Worm (Caenorhabditis elegans) whole organism, L4 larva: ENCODE measurements around the gene dmsr-7.

Experiments used
- F26F4.8 ChIP-seq: fragments of 200-800 bp; sonication (Bioruptor generic); conservative IDR thresholded peaks from 2 replicates; pipeline ENCODE4 v1.3.6; 2022; ENCODE audit warnings: missing genetic modification characterization, missing compliant biosample characterization
- ZK337.2 ChIP-seq: fragments of 200-800 bp; sonication (Bioruptor generic); IDR thresholded peaks from 2 replicates; pipeline ENCODE4 v1.3.6; 2022; ENCODE audit warnings: missing genetic modification reagents, missing genetic modification characterization, missing compliant biosample characterization
- aha-1 ChIP-seq: fragments of 150-350 bp; peaks from one replicate; lab custom pipeline; 2014; ENCODE audit warnings: missing biosample characterization, missing genetic modification characterization
- aly-2 ChIP-seq: sonication (generic microtip); optimal IDR thresholded peaks from 2 replicates; lab custom pipeline; 2018; ENCODE audit warnings: missing biosample characterization, missing genetic modification characterization
- ceh-62 ChIP-seq: sonication (generic microtip); optimal IDR thresholded peaks from 2 replicates; lab custom pipeline; 2017; ENCODE audit warnings: missing biosample characterization, missing genetic modification characterization
- cey-2 ChIP-seq: sonication (generic microtip); optimal IDR thresholded peaks from 3 replicates; lab custom pipeline; 2017; ENCODE audit warnings: missing genetic modification characterization, mild to moderate bottlenecking, missing compliant biosample characterization, antibody characterized with exemption, borderline replicate concordance; ENCODE audit not compliant: insufficient read depth
- daf-16 ChIP-seq, 3 experiments: sonication (generic microtip); optimal IDR thresholded peaks; 2 replicates each; lab custom pipeline; 2016 to 2017; ENCODE audit warnings: missing genetic modification characterization in 3 of 3, missing genetic modification reagents in 3 of 3, mild to moderate bottlenecking in 2 of 3, missing compliant biosample characterization in 2 of 3, missing biosample characterization in 1 of 3, moderate library complexity in 1 of 3
- dmd-6 ChIP-seq: fragments of 200-800 bp; sonication (Bioruptor generic); IDR thresholded peaks from 2 replicates; pipeline ENCODE4 v1.3.6; 2022; ENCODE audit warnings: missing genetic modification reagents, missing genetic modification characterization, missing compliant biosample characterization
- dmd-9 ChIP-seq: fragments of 200-800 bp; sonication (Bioruptor generic); IDR thresholded peaks from 2 replicates; pipeline ENCODE4 v1.3.6; 2022; ENCODE audit warnings: missing genetic modification reagents, missing genetic modification characterization, missing compliant biosample characterization
- dve-1 ChIP-seq: sonication (generic microtip); optimal IDR thresholded peaks from 2 replicates; lab custom pipeline; 2017; ENCODE audit warnings: antibody characterized with exemption, mild to moderate bottlenecking, missing genetic modification characterization, missing compliant biosample characterization; ENCODE audit not compliant: insufficient read depth
- egl-27 ChIP-seq: sonication (generic microtip); optimal IDR thresholded peaks from 3 replicates; lab custom pipeline; 2017; ENCODE audit warnings: missing biosample characterization, missing genetic modification reagents, missing genetic modification characterization
- hlh-11 ChIP-seq: fragments of 200-800 bp; sonication (Bioruptor generic); optimal IDR thresholded peaks from 2 replicates; lab custom pipeline; 2018; ENCODE audit warnings: mild to moderate bottlenecking, missing genetic modification characterization, missing compliant biosample characterization
- hlh-30 ChIP-seq: sonication (generic microtip); optimal IDR thresholded peaks from 2 replicates; lab custom pipeline; 2017; ENCODE audit warnings: antibody characterized with exemption, mild to moderate bottlenecking, missing genetic modification characterization, missing compliant biosample characterization; ENCODE audit not compliant: insufficient read depth
- lin-15B ChIP-seq: fragments of 150-350 bp; sonication (generic microtip); optimal IDR thresholded peaks from 3 replicates; lab custom pipeline; 2014; ENCODE audit warnings: missing biosample characterization, missing genetic modification characterization
- lin-39 ChIP-seq: fragments of 150-350 bp; optimal IDR thresholded peaks from 2 replicates; lab custom pipeline; 2014; ENCODE audit warnings: missing biosample characterization, missing genetic modification reagents, missing genetic modification characterization
- lsy-2 ChIP-seq, 2 experiments: fragments of 150-350 bp in 1 of 2; sonication (generic microtip) in 1 of 2; optimal IDR thresholded peaks; 2 replicates each; lab custom pipeline; 2014 to 2017; ENCODE audit warnings: missing biosample characterization in 2 of 2, missing genetic modification characterization in 2 of 2
- madf-5 ChIP-seq, 2 experiments: fragments of 200-800 bp; sonication (Bioruptor generic); IDR thresholded peaks; 2 replicates each; pipeline ENCODE4 v1.3.6; 2022; ENCODE audit warnings: missing compliant biosample characterization in 2 of 2, missing genetic modification characterization in 2 of 2
- madf-9 ChIP-seq: fragments of 200-800 bp; sonication (Bioruptor generic); conservative IDR thresholded peaks from 2 replicates; pipeline ENCODE4 v1.3.6; 2022; ENCODE audit warnings: missing genetic modification reagents, missing genetic modification characterization, missing compliant biosample characterization
- mdl-1 ChIP-seq, 2 experiments: fragments of 150-350 bp in 1 of 2; sonication (generic microtip) in 1 of 2; optimal IDR thresholded peaks; 2 replicates each; lab custom pipeline; 2014 to 2017; ENCODE audit warnings: missing biosample characterization in 2 of 2, missing genetic modification characterization in 2 of 2
- mxl-3 ChIP-seq: fragments of 200-800 bp; sonication (Bioruptor generic); optimal IDR thresholded peaks from 2 replicates; lab custom pipeline; 2018; ENCODE audit warnings: mild to moderate bottlenecking, missing genetic modification characterization, missing compliant biosample characterization
- nhr-237 ChIP-seq: sonication (generic microtip); optimal IDR thresholded peaks from 2 replicates; lab custom pipeline; 2017; ENCODE audit warnings: missing biosample characterization, missing genetic modification characterization
- nhr-28 ChIP-seq: fragments of 150-350 bp; optimal IDR thresholded peaks from 2 replicates; lab custom pipeline; 2014; ENCODE audit warnings: missing biosample characterization, missing genetic modification characterization
- nhr-48 ChIP-seq: sonication (generic microtip); optimal IDR thresholded peaks from 2 replicates; lab custom pipeline; 2016; ENCODE audit warnings: mild to moderate bottlenecking, missing genetic modification characterization, missing compliant biosample characterization
- nhr-76 ChIP-seq: fragments of 150-350 bp; optimal IDR thresholded peaks from 2 replicates; lab custom pipeline; 2014; ENCODE audit warnings: missing biosample characterization, missing genetic modification characterization
- nhr-77 ChIP-seq: fragments of 150-350 bp; optimal IDR thresholded peaks from 2 replicates; lab custom pipeline; 2014; ENCODE audit warnings: missing biosample characterization, missing genetic modification characterization
- php-3 ChIP-seq: fragments of 200-800 bp; sonication (Bioruptor generic); IDR thresholded peaks from 2 replicates; pipeline ENCODE4 v1.3.6; 2022; ENCODE audit warnings: missing genetic modification reagents, missing genetic modification characterization, missing compliant biosample characterization
- pqm-1 ChIP-seq: sonication (generic microtip); optimal IDR thresholded peaks from 2 replicates; lab custom pipeline; 2017; ENCODE audit warnings: missing biosample characterization, missing genetic modification characterization
- skn-1 ChIP-seq: fragments of 150-350 bp; optimal IDR thresholded peaks from 2 replicates; lab custom pipeline; 2014; ENCODE audit warnings: missing biosample characterization, missing genetic modification characterization
- unc-62 ChIP-seq, 3 experiments: fragments of 150-350 bp in 1 of 3; sonication (generic microtip); optimal IDR thresholded peaks in 2 of 3; peaks in 1 of 3; 1 replicate in 1 of 3; 2 replicates in 2 of 3; lab custom pipeline; 2014 to 2017; ENCODE audit warnings: missing biosample characterization in 3 of 3, missing genetic modification characterization in 3 of 3, missing genetic modification reagents in 3 of 3, missing genotype in 1 of 3
- vab-7 ChIP-seq: fragments of 200-800 bp; sonication (Bioruptor generic); IDR thresholded peaks from 2 replicates; pipeline ENCODE4 v1.3.6; 2022; ENCODE audit warnings: missing genetic modification reagents, missing genetic modification characterization, missing compliant biosample characterization

Gene dmsr-7

ce11 chrV:5368792-5369191 is 36.4 kb upstream of the dmsr-7 start, which contains the start of gene T09D3.9:
Gene T09D3.9 (minus strand): TSS chrV:5368892.
- TF ChIP-seq aha-1 (peak; percentile 2), nhr-76 (tag; lab: Kevin White, UChicago) (no peak)

- TF ChIP-seq lin-15B (tag; lab: Kevin White, UChicago) (no peak), lin-39 (tag; lab: Kevin White, UChicago) (no peak), madf-5 (GFP tag; IDR thresholded peaks at IDR 0.05; lab: Robert Waterston, UW) (no peak)
These were observed 33.0 kb upstream of the dmsr-7 start, which contains the start of gene C35A11.3 for ce11 chrV:5372118-5372517. Gene C35A11.3 (plus strand): TSS chrV:5372418.

ce11 chrV:5385914-5386493 is 19.1 kb upstream of the dmsr-7 start, which contains the start of gene C35A11.2:
Gene C35A11.2 (plus strand): TSS chrV:5386299.
- TF ChIP-seq unc-62 (GFP tag; optimal IDR thresholded peaks at IDR 0.05 in 1 of 2; lab: Kevin White, UChicago) (peak in 1 of 2 experiments; percentile 94), unc-62 (tag; optimal IDR thresholded peaks at IDR 0.05; lab: Kevin White, UChicago) (no peak), F26F4.8 (GFP tag; lab: Robert Waterston, UW) (no peak), aly-2 (tag; lab: Kevin White, UChicago) (no peak), mxl-3 (GFP tag; lab: Kevin White, UChicago) (peak; percentile 25), aha-1 (peak; percentile 3)

- TF ChIP-seq madf-9 (GFP tag; lab: Robert Waterston, UW): no peak
- peak; percentile 62 for TF ChIP-seq pqm-1 (tag; lab: Kevin White, UChicago)
- peak; percentile 75 for TF ChIP-seq aha-1
- peak; percentile 71 for TF ChIP-seq nhr-28
- no peak for TF ChIP-seq egl-27
- TF ChIP-seq hlh-30 (tag; lab: Kevin White, UChicago): peak; percentile 37
- peak in 1 of 2 experiments; percentile 63 for TF ChIP-seq mdl-1 (tag; optimal IDR thresholded peaks at IDR 0.05; lab: Kevin White, UChicago)
- no peak for TF ChIP-seq daf-16 (GFP tag; optimal IDR thresholded peaks at IDR 0.05; lab: Kevin White, UChicago)
- TF ChIP-seq daf-16 (tag; optimal IDR thresholded peaks at IDR 0.05; lab: Kevin White, UChicago): peak; percentile 81
- no peak for TF ChIP-seq ZK337.2 (GFP tag; lab: Robert Waterston, UW)
- peak; percentile 86 for TF ChIP-seq dve-1 (tag; lab: Kevin White, UChicago)
- TF ChIP-seq nhr-77 (tag; lab: Kevin White, UChicago): peak; percentile 73
- TF ChIP-seq hlh-11: peak; percentile 76
- peak; percentile 31 for TF ChIP-seq nhr-48
- TF ChIP-seq php-3 (GFP tag; lab: Robert Waterston, UW): peak; percentile 61; the same call in 1 of the 2 replicates
- TF ChIP-seq dmd-6 (GFP tag; lab: Robert Waterston, UW): peak; percentile 65
- no peak for TF ChIP-seq vab-7 (GFP tag; lab: Robert Waterston, UW)
- no peak for TF ChIP-seq lin-39 (tag; lab: Kevin White, UChicago)
- peak; percentile 21 for TF ChIP-seq cey-2 (tag; lab: Kevin White, UChicago)
These were observed 12.0 kb upstream of the dmsr-7 start, which contains the start of gene C35A11.4 for ce11 chrV:5392993-5393628. Gene C35A11.4 (minus strand): TSS chrV:5393148.

- TF ChIP-seq ZK337.2 (GFP tag; lab: Robert Waterston, UW) (no peak), aha-1 (peak; percentile 73), lin-15B (tag; lab: Kevin White, UChicago) (no peak), ceh-62 (tag; lab: Kevin White, UChicago) (no peak)
- TF ChIP-seq, all 104 proteins: peak for 1
These were observed 1.2 kb upstream of the dmsr-7 start for ce11 chrV:5403938-5404337.

ce11 chrV:5408223-5408622 is 3.1 kb downstream of the dmsr-7 start, which contains the start of gene C25A6.1:
Gene C25A6.1 (plus strand): TSS chrV:5408523.
- TF ChIP-seq aly-2 (tag; lab: Kevin White, UChicago) (no peak), nhr-237 (tag; lab: Kevin White, UChicago) (no peak), skn-1 (tag; lab: Kevin White, UChicago) (no peak), lin-39 (tag; lab: Kevin White, UChicago) (no peak), pqm-1 (tag; lab: Kevin White, UChicago) (no peak), dmd-9 (no peak), lsy-2 (tag; optimal IDR thresholded peaks at IDR 0.05; lab: Kevin White, UChicago) (no peak)
